ENCODE assay signal across 1 fruit fly cellular context in genomic region chr3L:3806330-3806729, dm6.
TF ChIP-seq lines count a peak whose summit lies in the region.

CG32264 (minus strand) TSS chr3L:3806459.
ntc (minus strand) TSS chr3L:3806459.
IntS10 (plus strand) TSS chr3L:3806710.

TF ChIP-seq in whole organism, embryonic, 481 proteins besides CTCF, POLR2A, EP300 and RAD21 (continued from another document and continues in another):
- 0 out of 2 replicates have a peak, but pooled peaks have one; percentile 35 for TF ChIP-seq ttk (GFP tag; IDR thresholded peaks at IDR 0.05; lab: Robert Waterston, UW)
- TF ChIP-seq nerfin-2 (GFP tag; IDR thresholded peaks at IDR 0.05; lab: Robert Waterston, UW; ENCODE audit: partially characterized antibody) = no peak
- no peak for TF ChIP-seq CG6791 (GFP tag; IDR thresholded peaks at IDR 0.05; lab: Robert Waterston, UW; ENCODE audit: partially characterized antibody)
- no peak for TF ChIP-seq CG3407 (GFP tag; optimal IDR thresholded peaks at IDR 0.05; lab: Kevin White, UChicago)
- no peak for TF ChIP-seq aop (GFP tag; IDR thresholded peaks at IDR 0.05; lab: Robert Waterston, UW)
- TF ChIP-seq NFAT (GFP tag; IDR thresholded peaks at IDR 0.05; lab: Robert Waterston, UW) = peak; percentile 60
- TF ChIP-seq CG17359 (tag; optimal IDR thresholded peaks at IDR 0.05; lab: Kevin White, UChicago) = peak; percentile 45
- TF ChIP-seq CG16813 (GFP tag; IDR thresholded peaks at IDR 0.05; lab: Robert Waterston, UW; ENCODE audit: partially characterized antibody) = peak; percentile 42; the same call in 2 of the 3 replicates
- 0 out of 3 replicates have a peak, but pooled peaks have one; percentile 15 for TF ChIP-seq ci (GFP tag; IDR thresholded peaks at IDR 0.05; lab: Robert Waterston, UW)
- TF ChIP-seq CG12155 (GFP tag; optimal IDR thresholded peaks at IDR 0.05; lab: Kevin White, UChicago) = peak; percentile 76
- peak; percentile 41 for TF ChIP-seq D19B (GFP tag; optimal IDR thresholded peaks at IDR 0.05; lab: Kevin White, UChicago)
- peak; percentile 61 for TF ChIP-seq pum (GFP tag; optimal IDR thresholded peaks at IDR 0.05; lab: Kevin White, UChicago)
- peak; percentile 73 for TF ChIP-seq Rfx (GFP tag; IDR thresholded peaks at IDR 0.05; lab: Robert Waterston, UW)
- TF ChIP-seq chif (GFP tag; optimal IDR thresholded peaks at IDR 0.05; lab: Kevin White, UChicago) = peak; percentile 73 to 77
- no peak for TF ChIP-seq gcm (GFP tag; optimal IDR thresholded peaks at IDR 0.05; lab: Kevin White, UChicago)
- TF ChIP-seq CG6813 (GFP tag; optimal IDR thresholded peaks at IDR 0.05; lab: Kevin White, UChicago) = no peak
- no peak for TF ChIP-seq CG15269 (tag; optimal IDR thresholded peaks at IDR 0.05; lab: Kevin White, UChicago)
- no peak for TF ChIP-seq Stat92E (GFP tag; optimal IDR thresholded peaks at IDR 0.05; lab: Kevin White, UChicago)
- no peak for TF ChIP-seq ase (GFP tag; IDR thresholded peaks at IDR 0.05; lab: Robert Waterston, UW)
- TF ChIP-seq Usf (GFP tag; optimal IDR thresholded peaks at IDR 0.05; lab: Kevin White, UChicago) = peak; percentile 28
- peak; percentile 55 for TF ChIP-seq unpg (GFP tag; optimal IDR thresholded peaks at IDR 0.05; lab: Kevin White, UChicago)
- TF ChIP-seq Tbp (GFP tag; optimal IDR thresholded peaks at IDR 0.05; lab: Kevin White, UChicago) = no peak
- peak; percentile 55 for TF ChIP-seq CG17385 (GFP tag; optimal IDR thresholded peaks at IDR 0.05; lab: Kevin White, UChicago)
- TF ChIP-seq CG4424 (GFP tag; optimal IDR thresholded peaks at IDR 0.05; lab: Kevin White, UChicago) = peak; percentile 55
- TF ChIP-seq ham (GFP tag; IDR thresholded peaks at IDR 0.05; lab: Robert Waterston, UW) = no peak
- no peak for TF ChIP-seq Hand (GFP tag; optimal IDR thresholded peaks at IDR 0.05; lab: Kevin White, UChicago)
- TF ChIP-seq CG14710 (tag; optimal IDR thresholded peaks at IDR 0.05; lab: Kevin White, UChicago) = peak; percentile 68
- no peak for TF ChIP-seq CG31365 (tag; optimal IDR thresholded peaks at IDR 0.05; lab: Kevin White, UChicago)
- peak; percentile 66 for TF ChIP-seq Meics (GFP tag; optimal IDR thresholded peaks at IDR 0.05; lab: Kevin White, UChicago)
- no peak for TF ChIP-seq abd-A (tag; optimal IDR thresholded peaks at IDR 0.05; lab: Kevin White, UChicago)
- peak; percentile 8 for TF ChIP-seq MTF-1 (GFP tag; optimal IDR thresholded peaks at IDR 0.05; lab: Kevin White, UChicago; ENCODE audit: borderline replicate concordance)
- TF ChIP-seq CG10209 (GFP tag; optimal IDR thresholded peaks at IDR 0.05; lab: Kevin White, UChicago) = peak; percentile 56
- TF ChIP-seq CG32767 (GFP tag; IDR thresholded peaks at IDR 0.05; lab: Robert Waterston, UW) = no peak
- TF ChIP-seq crc (GFP tag; optimal IDR thresholded peaks at IDR 0.05; lab: Kevin White, UChicago) = peak; percentile 68
- peak; percentile 31; the same call in 1 of the 2 replicates for TF ChIP-seq CG6689 (GFP tag; IDR thresholded peaks at IDR 0.05; lab: Robert Waterston, UW)
- TF ChIP-seq Drgx (GFP tag; IDR thresholded peaks at IDR 0.05; lab: Robert Waterston, UW) = no peak
- TF ChIP-seq Blimp-1 (GFP tag; optimal IDR thresholded peaks at IDR 0.05; lab: Kevin White, UChicago) = no peak
- TF ChIP-seq da (GFP tag; optimal IDR thresholded peaks at IDR 0.05; lab: Kevin White, UChicago) = peak; percentile 25
- no peak for TF ChIP-seq CG10274 (GFP tag; optimal IDR thresholded peaks at IDR 0.05; lab: Kevin White, UChicago)
- TF ChIP-seq pho (GFP tag; optimal IDR thresholded peaks at IDR 0.05; lab: Kevin White, UChicago) = peak; percentile 87
- peak; percentile 64 for TF ChIP-seq CG4282 (GFP tag; optimal IDR thresholded peaks at IDR 0.05; lab: Kevin White, UChicago)
- peak; percentile 43 for TF ChIP-seq trem (tag; optimal IDR thresholded peaks at IDR 0.05; lab: Kevin White, UChicago)
- peak; percentile 41 for TF ChIP-seq exex (tag; optimal IDR thresholded peaks at IDR 0.05; lab: Kevin White, UChicago)
- peak; percentile 49 for TF ChIP-seq en (GFP tag; optimal IDR thresholded peaks at IDR 0.05; lab: Kevin White, UChicago)
- no peak for TF ChIP-seq CG17186 (GFP tag; optimal IDR thresholded peaks at IDR 0.05; lab: Kevin White, UChicago)
- no peak for TF ChIP-seq CG17612 (GFP tag; IDR thresholded peaks at IDR 0.05; lab: Robert Waterston, UW)
- TF ChIP-seq Med (GFP tag; lab: Kevin White, UChicago) = peak; percentile 97
- TF ChIP-seq CG12219 (GFP tag; optimal IDR thresholded peaks at IDR 0.05; lab: Kevin White, UChicago) = peak; percentile 29
- peak; percentile 46 for TF ChIP-seq CG2129 (GFP tag; IDR thresholded peaks at IDR 0.05; lab: Robert Waterston, UW; ENCODE audit: partially characterized antibody)
- TF ChIP-seq Hr39 (optimal IDR thresholded peaks at IDR 0.05; lab: Kevin White, UChicago) = no peak
- TF ChIP-seq CG10565 (GFP tag; optimal IDR thresholded peaks at IDR 0.05; lab: Kevin White, UChicago) = no peak
- TF ChIP-seq CG32772 (GFP tag; IDR thresholded peaks at IDR 0.05; lab: Robert Waterston, UW) = 0 out of 2 replicates have a peak, but pooled peaks have one; percentile 5
- TF ChIP-seq lilli (GFP tag; optimal IDR thresholded peaks at IDR 0.05; lab: Kevin White, UChicago) = peak; percentile 86
- no peak for TF ChIP-seq Awh (GFP tag; IDR thresholded peaks at IDR 0.05; lab: Robert Waterston, UW)
- no peak for TF ChIP-seq Taf1 (GFP tag; IDR thresholded peaks at IDR 0.05; lab: Robert Waterston, UW)
- TF ChIP-seq gt (GFP tag; IDR thresholded peaks at IDR 0.05; lab: Robert Waterston, UW) = no peak
- TF ChIP-seq al (GFP tag; IDR thresholded peaks at IDR 0.05; lab: Robert Waterston, UW) = peak; percentile 49; the same call in 1 of the 2 replicates
- TF ChIP-seq CG11723 (GFP tag; optimal IDR thresholded peaks at IDR 0.05; lab: Kevin White, UChicago) = peak; percentile 47
- TF ChIP-seq CG8388 (GFP tag; optimal IDR thresholded peaks at IDR 0.05; lab: Kevin White, UChicago) = peak; percentile 52
- TF ChIP-seq usp (GFP tag; optimal IDR thresholded peaks at IDR 0.05; lab: Kevin White, UChicago) = no peak
- no peak for TF ChIP-seq Trl (optimal IDR thresholded peaks at IDR 0.05; lab: Kevin White, UChicago)
- TF ChIP-seq Trl (GFP tag; optimal IDR thresholded peaks at IDR 0.05; lab: Kevin White, UChicago) = peak; percentile 78
- peak; percentile 75 for TF ChIP-seq CG18599 (GFP tag; optimal IDR thresholded peaks at IDR 0.05; lab: Kevin White, UChicago)
- TF ChIP-seq slp2 (GFP tag; optimal IDR thresholded peaks at IDR 0.05; lab: Kevin White, UChicago) = peak; percentile 68
- TF ChIP-seq CG7357 (GFP tag; IDR thresholded peaks at IDR 0.05; lab: Robert Waterston, UW) = no peak
- peak; percentile 17 for TF ChIP-seq CG6683 (GFP tag; optimal IDR thresholded peaks at IDR 0.05; lab: Kevin White, UChicago)
- TF ChIP-seq Ravus (GFP tag; IDR thresholded peaks at IDR 0.05; lab: Robert Waterston, UW) = no peak
- TF ChIP-seq fd64A (GFP tag; optimal IDR thresholded peaks at IDR 0.05; lab: Kevin White, UChicago) = no peak
- TF ChIP-seq TFAM (GFP tag; optimal IDR thresholded peaks at IDR 0.05; lab: Kevin White, UChicago) = no peak
- peak; percentile 47 for TF ChIP-seq jing (GFP tag; optimal IDR thresholded peaks at IDR 0.05; lab: Kevin White, UChicago)
- TF ChIP-seq Jarid2 (GFP tag; optimal IDR thresholded peaks at IDR 0.05; lab: Kevin White, UChicago) = no peak
- TF ChIP-seq CG13624 (GFP tag; optimal IDR thresholded peaks at IDR 0.05; lab: Kevin White, UChicago) = peak; percentile 89
- no peak for TF ChIP-seq bigmax (GFP tag; optimal IDR thresholded peaks at IDR 0.05; lab: Kevin White, UChicago)
- no peak for TF ChIP-seq dan (GFP tag; IDR thresholded peaks at IDR 0.05; lab: Robert Waterston, UW)
- TF ChIP-seq ems (GFP tag; optimal IDR thresholded peaks at IDR 0.05; lab: Kevin White, UChicago) = peak; percentile 16
- TF ChIP-seq zfh1 (GFP tag; IDR thresholded peaks at IDR 0.05; lab: Robert Waterston, UW) = 0 out of 3 replicates have a peak, but pooled peaks have one; percentile 25
- TF ChIP-seq bsh (GFP tag; optimal IDR thresholded peaks at IDR 0.05; lab: Kevin White, UChicago) = peak in 1 of 2 experiments; percentile 63
- TF ChIP-seq hbn (GFP tag; IDR thresholded peaks at IDR 0.05; lab: Robert Waterston, UW; ENCODE audit: partially characterized antibody) = no peak; the same call in 1 of the 2 replicates
- TF ChIP-seq CG13296 (GFP tag; optimal IDR thresholded peaks at IDR 0.05; lab: Kevin White, UChicago) = peak; percentile 67
- TF ChIP-seq rib (GFP tag; IDR thresholded peaks at IDR 0.05; lab: Robert Waterston, UW) = peak; percentile 71
- TF ChIP-seq dysf (GFP tag; IDR thresholded peaks at IDR 0.05; lab: Robert Waterston, UW) = peak; percentile 64; the same call in 2 of the 3 replicates
- peak; percentile 57 for TF ChIP-seq dm (GFP tag; optimal IDR thresholded peaks at IDR 0.05; lab: Kevin White, UChicago)
- peak; percentile 75 for TF ChIP-seq her (GFP tag; optimal IDR thresholded peaks at IDR 0.05; lab: Kevin White, UChicago)
- no peak for TF ChIP-seq C15 (GFP tag; IDR thresholded peaks at IDR 0.05; lab: Robert Waterston, UW)
- 0 out of 2 replicates have a peak, but pooled peaks have one; percentile 9 for TF ChIP-seq CG1024 (GFP tag; IDR thresholded peaks at IDR 0.05; lab: Robert Waterston, UW)
- no peak for TF ChIP-seq hth (optimal IDR thresholded peaks at IDR 0.05; lab: Kevin White, UChicago)
- peak; percentile 76 for TF ChIP-seq CG13775 (GFP tag; optimal IDR thresholded peaks at IDR 0.05; lab: Kevin White, UChicago)
- TF ChIP-seq bcd (GFP tag; optimal IDR thresholded peaks at IDR 0.05; lab: Kevin White, UChicago) = peak; percentile 64
- TF ChIP-seq Dad (GFP tag; optimal IDR thresholded peaks at IDR 0.05; lab: Kevin White, UChicago) = peak; percentile 73
- TF ChIP-seq stwl (tag; optimal IDR thresholded peaks at IDR 0.05; lab: Kevin White, UChicago) = peak; percentile 98
- peak; percentile 34; the same call in 2 of the 3 replicates for TF ChIP-seq croc (GFP tag; conservative IDR thresholded peaks at IDR 0.05; lab: Robert Waterston, UW)
- no peak for TF ChIP-seq D (optimal IDR thresholded peaks at IDR 0.05; lab: Kevin White, UChicago)
- peak; percentile 7 for TF ChIP-seq D (GFP tag; optimal IDR thresholded peaks at IDR 0.05; lab: Kevin White, UChicago)
- peak; percentile 40; the same call in 2 of the 3 replicates for TF ChIP-seq CG34224 (GFP tag; IDR thresholded peaks at IDR 0.05; lab: Robert Waterston, UW; ENCODE audit: partially characterized antibody)
- TF ChIP-seq YL-1 (GFP tag; optimal IDR thresholded peaks at IDR 0.05; lab: Kevin White, UChicago) = peak; percentile 64
- TF ChIP-seq H15 (GFP tag; IDR thresholded peaks at IDR 0.05; lab: Robert Waterston, UW) = no peak
- peak; percentile 47 for TF ChIP-seq pb (GFP tag; optimal IDR thresholded peaks at IDR 0.05; lab: Kevin White, UChicago)
- no peak for TF ChIP-seq tio (GFP tag; optimal IDR thresholded peaks at IDR 0.05; lab: Kevin White, UChicago)
- no peak; the same call in 1 of the 2 replicates for TF ChIP-seq HLH3B (GFP tag; IDR thresholded peaks at IDR 0.05; lab: Robert Waterston, UW)
- TF ChIP-seq gfzf (GFP tag; optimal IDR thresholded peaks at IDR 0.05; lab: Kevin White, UChicago) = peak; percentile 22
- TF ChIP-seq z (GFP tag; IDR thresholded peaks at IDR 0.05; lab: Robert Waterston, UW) = no peak
- TF ChIP-seq Doc2 (GFP tag; IDR thresholded peaks at IDR 0.05; lab: Robert Waterston, UW) = no peak
- TF ChIP-seq sr (GFP tag; IDR thresholded peaks at IDR 0.05; lab: Robert Waterston, UW) = no peak
- TF ChIP-seq Fer1 (GFP tag; optimal IDR thresholded peaks at IDR 0.05; lab: Kevin White, UChicago) = peak; percentile 72
- peak; percentile 15 for TF ChIP-seq pnt (GFP tag; optimal IDR thresholded peaks at IDR 0.05; lab: Kevin White, UChicago)
- TF ChIP-seq zfh2 (GFP tag; optimal IDR thresholded peaks at IDR 0.05; lab: Kevin White, UChicago) = peak; percentile 91
- 0 out of 2 replicates have a peak, but pooled peaks have one; percentile 45 for TF ChIP-seq CG4404 (GFP tag; IDR thresholded peaks at IDR 0.05; lab: Robert Waterston, UW)
- TF ChIP-seq onecut (GFP tag; IDR thresholded peaks at IDR 0.05; lab: Robert Waterston, UW) = no peak
- TF ChIP-seq CG15601 (tag; optimal IDR thresholded peaks at IDR 0.05; lab: Kevin White, UChicago) = peak; percentile 48
- peak; percentile 60 for TF ChIP-seq scrt (GFP tag; optimal IDR thresholded peaks at IDR 0.05; lab: Kevin White, UChicago)
- no peak for TF ChIP-seq fd102C (GFP tag; optimal IDR thresholded peaks at IDR 0.05; lab: Kevin White, UChicago)
- TF ChIP-seq CG18619 (GFP tag; optimal IDR thresholded peaks at IDR 0.05; lab: Kevin White, UChicago) = peak; percentile 59
- peak; percentile 29; the same call in 1 of the 3 replicates for TF ChIP-seq CG14050 (GFP tag; IDR thresholded peaks at IDR 0.05; lab: Robert Waterston, UW)
- no peak for TF ChIP-seq kni (GFP tag; optimal IDR thresholded peaks at IDR 0.05; lab: Kevin White, UChicago)
- TF ChIP-seq h (optimal IDR thresholded peaks at IDR 0.05; lab: Kevin White, UChicago) = no peak
- peak; percentile 61 for TF ChIP-seq CG17829 (tag; optimal IDR thresholded peaks at IDR 0.05; lab: Kevin White, UChicago)
- peak; percentile 49 for TF ChIP-seq CG4328 (GFP tag; optimal IDR thresholded peaks at IDR 0.05; lab: Kevin White, UChicago)
- TF ChIP-seq CG11504 (tag; optimal IDR thresholded peaks at IDR 0.05; lab: Kevin White, UChicago) = no peak
- TF ChIP-seq CG8290 (GFP tag; optimal IDR thresholded peaks at IDR 0.05; lab: Kevin White, UChicago) = peak; percentile 66
- peak; percentile 16 to 50 for TF ChIP-seq CG8290 (tag; optimal IDR thresholded peaks at IDR 0.05; lab: Kevin White, UChicago)
- no peak for TF ChIP-seq CG3995 (GFP tag; optimal IDR thresholded peaks at IDR 0.05; lab: Kevin White, UChicago)
- TF ChIP-seq cad (GFP tag; optimal IDR thresholded peaks at IDR 0.05; lab: Kevin White, UChicago) = no peak
- peak; percentile 87 for TF ChIP-seq sd (tag; optimal IDR thresholded peaks at IDR 0.05; lab: Kevin White, UChicago)
- TF ChIP-seq Lpt (GFP tag; optimal IDR thresholded peaks at IDR 0.05; lab: Kevin White, UChicago) = no peak
- TF ChIP-seq CG14014 (GFP tag; IDR thresholded peaks at IDR 0.05; lab: Robert Waterston, UW) = peak; percentile 67
- peak; percentile 77 for TF ChIP-seq caup (GFP tag; optimal IDR thresholded peaks at IDR 0.05; lab: Kevin White, UChicago; ENCODE audit: severe bottlenecking)
- no peak for TF ChIP-seq mld (GFP tag; IDR thresholded peaks at IDR 0.05; lab: Robert Waterston, UW; ENCODE audit: partially characterized antibody)
- TF ChIP-seq Poxn (GFP tag; IDR thresholded peaks at IDR 0.05; lab: Robert Waterston, UW) = no peak
- peak; percentile 45 for TF ChIP-seq Six4 (GFP tag; optimal IDR thresholded peaks at IDR 0.05; lab: Kevin White, UChicago)
- TF ChIP-seq Atf-2 (GFP tag; optimal IDR thresholded peaks at IDR 0.05; lab: Kevin White, UChicago) = peak; percentile 49
- TF ChIP-seq dati (GFP tag; IDR thresholded peaks at IDR 0.05; lab: Robert Waterston, UW) = no peak
